Worm (Caenorhabditis elegans) whole organism, late embryonic: Measurements from ENCODE around the gene crh-2.

ENCODE experiments used
- F13H6.1 ChIP-seq: sonication (generic microtip); optimal IDR thresholded peaks from 2 replicates; lab custom pipeline; 2016; ENCODE audit warnings: missing genetic modification characterization, missing compliant biosample characterization
- K02D7.2 ChIP-seq: sonication (generic microtip); optimal IDR thresholded peaks from 2 replicates; lab custom pipeline; 2017; ENCODE audit warnings: mild to moderate bottlenecking, missing genetic modification characterization, missing compliant biosample characterization
- K09A11.1 ChIP-seq: sonication (generic microtip); optimal IDR thresholded peaks from 2 replicates; lab custom pipeline; 2017; ENCODE audit warnings: antibody characterized with exemption, mild to moderate bottlenecking, missing genetic modification characterization, missing compliant biosample characterization; ENCODE audit not compliant: insufficient read depth
- ceh-18 ChIP-seq: sonication (generic microtip); optimal IDR thresholded peaks from 2 replicates; lab custom pipeline; 2016; ENCODE audit warnings: missing genetic modification characterization, missing compliant biosample characterization
- ceh-2 ChIP-seq: sonication (generic microtip); optimal IDR thresholded peaks from 2 replicates; lab custom pipeline; 2016; ENCODE audit warnings: missing genotype, missing genetic modification characterization, missing compliant biosample characterization
- ceh-22 ChIP-seq: sonication (generic microtip); optimal IDR thresholded peaks from 2 replicates; lab custom pipeline; 2017; ENCODE audit warnings: missing biosample characterization, missing genetic modification characterization
- ceh-30 ChIP-seq: fragments of 150-350 bp; optimal IDR thresholded peaks from 2 replicates; lab custom pipeline; 2014; ENCODE audit warnings: missing biosample characterization, missing genetic modification characterization
- ceh-31 ChIP-seq: sonication (generic microtip); optimal IDR thresholded peaks from 2 replicates; lab custom pipeline; 2016; ENCODE audit warnings: missing genetic modification characterization, missing compliant biosample characterization
- ceh-34 ChIP-seq: sonication (generic microtip); optimal IDR thresholded peaks from 2 replicates; lab custom pipeline; 2016; ENCODE audit warnings: mild to moderate bottlenecking, missing genetic modification characterization, missing compliant biosample characterization
- ceh-9 ChIP-seq: sonication (generic microtip); optimal IDR thresholded peaks from 2 replicates; lab custom pipeline; 2016; ENCODE audit warnings: mild to moderate bottlenecking, missing genetic modification characterization, inconsistent platforms, missing compliant biosample characterization
- che-1 ChIP-seq: sonication (generic microtip); optimal IDR thresholded peaks from 2 replicates; lab custom pipeline; 2016; ENCODE audit warnings: mild to moderate bottlenecking, missing genetic modification characterization, missing compliant biosample characterization
- dmd-4 ChIP-seq: sonication (generic microtip); optimal IDR thresholded peaks from 2 replicates; lab custom pipeline; 2016; ENCODE audit warnings: borderline replicate concordance, missing genetic modification characterization, missing compliant biosample characterization
- elt-2 ChIP-seq: sonication (generic microtip); optimal IDR thresholded peaks from 2 replicates; lab custom pipeline; 2016; ENCODE audit warnings: missing genetic modification reagents, missing genetic modification characterization, missing compliant biosample characterization
- ets-4 ChIP-seq: sonication (generic microtip); optimal IDR thresholded peaks from 2 replicates; lab custom pipeline; 2016; ENCODE audit warnings: missing genetic modification characterization, missing compliant biosample characterization
- eyg-1 ChIP-seq: sonication (generic microtip); optimal IDR thresholded peaks from 2 replicates; lab custom pipeline; 2016; ENCODE audit warnings: missing genotype, missing genetic modification characterization, missing compliant biosample characterization
- fax-1 ChIP-seq: sonication (generic microtip); optimal IDR thresholded peaks from 2 replicates; lab custom pipeline; 2016; ENCODE audit warnings: missing genotype, missing genetic modification characterization, missing compliant biosample characterization
- hlh-13 ChIP-seq: fragments of 200-800 bp; sonication (Bioruptor generic); optimal IDR thresholded peaks from 2 replicates; lab custom pipeline; 2018; ENCODE audit warnings: mild to moderate bottlenecking, missing genetic modification characterization, missing compliant biosample characterization
- hlh-30 ChIP-seq: sonication (generic microtip); optimal IDR thresholded peaks from 2 replicates; lab custom pipeline; 2017; ENCODE audit warnings: antibody characterized with exemption, missing genetic modification characterization, missing compliant biosample characterization; ENCODE audit not compliant: insufficient read depth
- hlh-6 ChIP-seq: sonication (generic microtip); optimal IDR thresholded peaks from 2 replicates; lab custom pipeline; 2016; ENCODE audit warnings: missing genotype, missing genetic modification characterization, missing compliant biosample characterization
- hlh-8 ChIP-seq: sonication (generic microtip); optimal IDR thresholded peaks from 2 replicates; lab custom pipeline; 2016; ENCODE audit warnings: missing genotype, missing genetic modification characterization, missing compliant biosample characterization
- madf-2 ChIP-seq: sonication (generic microtip); optimal IDR thresholded peaks from 2 replicates; lab custom pipeline; 2017; ENCODE audit warnings: missing genetic modification characterization, missing compliant biosample characterization
- nfya-1 ChIP-seq: sonication (generic microtip); optimal IDR thresholded peaks from 2 replicates; lab custom pipeline; 2017; ENCODE audit warnings: missing genetic modification characterization, mild to moderate bottlenecking, missing compliant biosample characterization, antibody characterized with exemption, moderate library complexity
- odd-2 ChIP-seq: sonication (generic microtip); optimal IDR thresholded peaks from 2 replicates; lab custom pipeline; 2017; ENCODE audit warnings: antibody characterized with exemption, mild to moderate bottlenecking, missing genetic modification characterization, missing compliant biosample characterization
- pag-3 ChIP-seq: sonication (generic microtip); optimal IDR thresholded peaks from 2 replicates; lab custom pipeline; 2016; ENCODE audit warnings: missing compliant biosample characterization, missing genetic modification characterization, borderline replicate concordance
- pax-1 ChIP-seq: fragments of 150-350 bp; optimal IDR thresholded peaks from 2 replicates; lab custom pipeline; 2014; ENCODE audit warnings: missing biosample characterization, missing genetic modification characterization
- pha-2 ChIP-seq: sonication (generic microtip); optimal IDR thresholded peaks from 2 replicates; lab custom pipeline; 2017; ENCODE audit warnings: mild to moderate bottlenecking, missing genetic modification characterization, missing compliant biosample characterization
- pros-1 ChIP-seq: fragments of 150-350 bp; optimal IDR thresholded peaks from 2 replicates; lab custom pipeline; 2014; ENCODE audit warnings: missing biosample characterization, missing genetic modification reagents, missing genetic modification characterization
- ref-2 ChIP-seq: sonication (generic microtip); optimal IDR thresholded peaks from 2 replicates; lab custom pipeline; 2016; ENCODE audit warnings: missing genetic modification characterization, missing compliant biosample characterization
- rnt-1 ChIP-seq: sonication (generic microtip); optimal IDR thresholded peaks from 2 replicates; lab custom pipeline; 2016; ENCODE audit warnings: missing genetic modification characterization, missing compliant biosample characterization
- sdc-2 ChIP-seq: sonication (generic microtip); optimal IDR thresholded peaks from 2 replicates; lab custom pipeline; 2016; ENCODE audit warnings: missing genotype, missing genetic modification characterization, missing compliant biosample characterization
- sox-2 ChIP-seq: fragments of 200-800 bp; sonication (Bioruptor generic); IDR thresholded peaks from 2 replicates; pipeline ENCODE4 v1.3.6; 2022; ENCODE audit warnings: missing genetic modification reagents, missing genetic modification characterization, missing compliant biosample characterization
- sox-4 ChIP-seq: sonication (generic microtip); optimal IDR thresholded peaks from 2 replicates; lab custom pipeline; 2017; ENCODE audit warnings: mild to moderate bottlenecking, missing genetic modification characterization, inconsistent platforms, missing compliant biosample characterization
- syd-9 ChIP-seq: sonication (generic microtip); optimal IDR thresholded peaks from 2 replicates; lab custom pipeline; 2016; ENCODE audit warnings: mild to moderate bottlenecking, missing genetic modification characterization, moderate library complexity, missing compliant biosample characterization
- tbx-2 ChIP-seq: sonication (generic microtip); optimal IDR thresholded peaks from 2 replicates; lab custom pipeline; 2016; ENCODE audit warnings: missing genetic modification characterization, missing compliant biosample characterization
- unc-3 ChIP-seq, 2 experiments: fragments of 200-800 bp in 1 of 2; sonication (Bioruptor generic) in 1 of 2; sonication (generic microtip) in 1 of 2; conservative IDR thresholded peaks in 1 of 2; optimal IDR thresholded peaks in 1 of 2; 2 replicates each; pipeline versions ENCODE4 v1.3.6 to Lab custom; 2016 to 2022; ENCODE audit warnings: missing compliant biosample characterization in 2 of 2, missing genetic modification characterization in 2 of 2, missing genetic modification reagents in 1 of 2
- unc-42 ChIP-seq: sonication (generic microtip); optimal IDR thresholded peaks from 2 replicates; lab custom pipeline; 2016; ENCODE audit warnings: missing genotype, missing genetic modification characterization, missing compliant biosample characterization
- unc-55 ChIP-seq: sonication (generic microtip); optimal IDR thresholded peaks from 2 replicates; lab custom pipeline; 2017; ENCODE audit warnings: missing biosample characterization, missing genetic modification reagents, missing genetic modification characterization
- unc-86 ChIP-seq: sonication (generic microtip); optimal IDR thresholded peaks from 2 replicates; lab custom pipeline; 2016; ENCODE audit warnings: missing genetic modification characterization, missing compliant biosample characterization

Gene crh-2

ce11 chrII:5181497-5181896, 5.9 kb downstream of the crh-2 start:
- TF ChIP-seq ceh-18 (tag; lab: Kevin White, UChicago) (peak; percentile 74), unc-3 (GFP tag; conservative IDR thresholded peaks at IDR 0.05; lab: Robert Waterston, UW) (no peak), unc-3 (tag; optimal IDR thresholded peaks at IDR 0.05; lab: Kevin White, UChicago) (peak; percentile 30), madf-2 (tag; lab: Kevin White, UChicago) (peak; percentile 15), hlh-8 (tag; lab: Kevin White, UChicago) (peak; percentile 17), sox-2 (GFP tag; lab: Robert Waterston, UW) (no peak), unc-42 (tag; lab: Kevin White, UChicago) (peak; percentile 51), pag-3 (tag; lab: Kevin White, UChicago) (no peak), F13H6.1 (tag; lab: Kevin White, UChicago) (peak; percentile 36), tbx-2 (tag; lab: Kevin White, UChicago) (peak; percentile 55), ceh-9 (tag; lab: Kevin White, UChicago) (no peak), sdc-2 (tag; lab: Kevin White, UChicago) (peak; percentile 45), ceh-2 (tag; lab: Kevin White, UChicago) (peak; percentile 29), K09A11.1 (tag; lab: Kevin White, UChicago) (peak; percentile 12), unc-55 (GFP tag; lab: Kevin White, UChicago) (peak; percentile 87), dmd-4 (tag; lab: Kevin White, UChicago) (no peak), ceh-34 (tag; lab: Kevin White, UChicago) (peak; percentile 64), syd-9 (peak; percentile 45), elt-2 (tag; lab: Kevin White, UChicago) (peak; percentile 83), ref-2 (tag; lab: Kevin White, UChicago) (peak; percentile 61), nfya-1 (tag; lab: Kevin White, UChicago) (peak; percentile 80), hlh-30 (peak; percentile 90), pros-1 (tag; lab: Kevin White, UChicago) (peak; percentile 80), rnt-1 (peak; percentile 52), fax-1 (tag; lab: Kevin White, UChicago) (no peak), ceh-31 (peak; percentile 88)

DNA sequence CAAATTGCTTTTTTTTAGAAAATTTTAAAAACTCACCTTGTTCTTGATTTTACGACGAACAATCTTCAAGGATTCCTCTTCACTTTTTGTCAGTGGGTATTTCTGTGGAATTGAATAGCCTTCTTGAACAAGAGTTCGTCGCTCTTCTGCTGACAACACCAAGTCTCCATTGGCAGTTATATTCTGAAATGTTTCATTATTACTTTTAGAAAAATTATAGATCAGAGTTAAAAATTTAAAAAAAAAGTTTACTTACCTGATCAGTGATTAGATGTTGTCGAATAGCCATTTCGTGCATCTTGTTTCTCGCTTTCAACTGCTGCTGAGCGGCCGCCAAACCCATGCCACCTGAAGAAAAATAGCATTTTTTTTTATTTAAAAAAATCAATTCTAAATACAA, 7.1 kb downstream of the crh-2 start:
- TF ChIP-seq che-1 (tag; lab: Kevin White, UChicago) = no peak

- TF ChIP-seq ceh-22 (no peak), unc-86 (tag; lab: Kevin White, UChicago) (no peak), pha-2 (tag; lab: Kevin White, UChicago) (no peak), odd-2 (tag; lab: Kevin White, UChicago) (no peak), sox-4 (no peak), K09A11.1 (tag; lab: Kevin White, UChicago) (no peak), pax-1 (tag; lab: Kevin White, UChicago) (no peak), hlh-13 (GFP tag; lab: Kevin White, UChicago) (no peak), K02D7.2 (tag; lab: Kevin White, UChicago) (no peak), hlh-30 (no peak), eyg-1 (tag; lab: Kevin White, UChicago) (no peak), rnt-1 (no peak), hlh-6 (tag; lab: Kevin White, UChicago) (no peak), ceh-30 (tag; lab: Kevin White, UChicago) (no peak), unc-55 (GFP tag; lab: Kevin White, UChicago) (no peak), che-1 (tag; lab: Kevin White, UChicago) (no peak), unc-42 (tag; lab: Kevin White, UChicago) (no peak), ets-4 (tag; lab: Kevin White, UChicago) (no peak), ceh-18 (tag; lab: Kevin White, UChicago) (no peak)
These were observed 8.8 kb downstream of the crh-2 start for ce11 chrII:5178609-5179008.
